Fruit fly (Drosophila melanogaster) whole organism, embryonic: ENCODE results near the gene CG15429.

Experiments
- CG10147 ChIP-seq: fragments of 200-800 bp; sonication (Bioruptor generic); optimal IDR thresholded peaks from 2 replicates; lab custom pipeline; 2019; ENCODE audit warnings: missing biosample characterization, mild to moderate bottlenecking, missing genetic modification characterization, moderate library complexity
- CG11247 ChIP-seq: fragments of 200-800 bp; sonication (Bioruptor generic); IDR thresholded peaks from 2 replicates; pipeline ENCODE4 v1.3.6; 2022; ENCODE audit warnings: missing biosample characterization, missing genetic modification characterization
- CG12744 ChIP-seq: fragments of 200-800 bp; sonication (Bioruptor generic); optimal IDR thresholded peaks from 2 replicates; lab custom pipeline; 2016; ENCODE audit warnings: missing biosample characterization, missing genetic modification characterization
- CG14667 ChIP-seq: fragments of 200-800 bp; sonication (Bioruptor generic); IDR thresholded peaks from 2 replicates; pipeline ENCODE4 v1.3.6; 2022; ENCODE audit warnings: missing biosample characterization, missing genetic modification characterization
- CG15073 ChIP-seq: fragments of 200-800 bp; sonication (Bioruptor generic); optimal IDR thresholded peaks from 2 replicates; lab custom pipeline; 2016; ENCODE audit warnings: missing biosample characterization, missing genetic modification characterization
- CG17612 ChIP-seq: fragments of 200-800 bp; sonication (Bioruptor generic); IDR thresholded peaks from 2 replicates; pipeline ENCODE4 v1.3.6; 2022; ENCODE audit warnings: missing biosample characterization, missing genetic modification characterization
- CG18619 ChIP-seq: fragments of 200-800 bp; sonication (Bioruptor generic); optimal IDR thresholded peaks from 3 replicates; lab custom pipeline; 2017; ENCODE audit warnings: missing biosample characterization, mild to moderate bottlenecking, missing genetic modification characterization
- CG2116 ChIP-seq: fragments of 200-800 bp; sonication (Bioruptor generic); optimal IDR thresholded peaks from 3 replicates; lab custom pipeline; 2018; ENCODE audit warnings: missing biosample characterization, mild to moderate bottlenecking, missing genetic modification characterization
- CG2678 ChIP-seq: fragments of 200-800 bp; sonication (Bioruptor generic); optimal IDR thresholded peaks from 3 replicates; lab custom pipeline; 2019; ENCODE audit warnings: missing biosample characterization, mild to moderate bottlenecking, missing genetic modification characterization, moderate library complexity
- CG2875 ChIP-seq: fragments of 200-800 bp; sonication (Bioruptor generic); optimal IDR thresholded peaks from 2 replicates; lab custom pipeline; 2017; ENCODE audit warnings: missing biosample characterization, mild to moderate bottlenecking, missing genetic modification characterization, missing genetic modification reagents
- CG4360 ChIP-seq: fragments of 200-800 bp; sonication (Bioruptor generic); IDR thresholded peaks from 2 replicates; pipeline ENCODE4 v1.3.6; 2022; ENCODE audit warnings: missing biosample characterization, missing genetic modification characterization
- CG6854 ChIP-seq: fragments of 200-800 bp; sonication (Bioruptor generic); optimal IDR thresholded peaks from 3 replicates; lab custom pipeline; 2017; ENCODE audit warnings: missing biosample characterization, mild to moderate bottlenecking, missing genetic modification characterization
- CG9609 ChIP-seq: fragments of 200-800 bp; sonication (Bioruptor generic); optimal IDR thresholded peaks from 3 replicates; lab custom pipeline; 2016; ENCODE audit warnings: missing biosample characterization, missing genetic modification characterization
- D ChIP-seq, 2 experiments: fragments of 200-800 bp in 1 of 2; fragments of >200 bp in 1 of 2; sonication (Bioruptor generic) in 1 of 2; optimal IDR thresholded peaks; 2 replicates in 1 of 2; 3 replicates in 1 of 2; lab custom pipeline; 2017; ENCODE audit warnings: mild to moderate bottlenecking in 1 of 2, missing biosample characterization in 1 of 2, missing genetic modification characterization in 1 of 2, missing genetic modification reagents in 1 of 2
- Deaf1 ChIP-seq: fragments of 200-800 bp; optimal IDR thresholded peaks from 3 replicates; lab custom pipeline; 2019; ENCODE audit warnings: missing biosample characterization, mild to moderate bottlenecking, missing genetic modification characterization, moderate library complexity
- Fer2 ChIP-seq: fragments of 200-800 bp; sonication (Bioruptor generic); optimal IDR thresholded peaks from 2 replicates; lab custom pipeline; 2018; ENCODE audit warnings: missing biosample characterization, mild to moderate bottlenecking, missing genetic modification characterization, moderate library complexity
- MESR4 ChIP-seq: fragments of 200-800 bp; sonication (Bioruptor generic); optimal IDR thresholded peaks from 2 replicates; lab custom pipeline; 2018; ENCODE audit warnings: missing biosample characterization, mild to moderate bottlenecking, missing genetic modification characterization, moderate library complexity
- Mad ChIP-seq: fragments of 200-800 bp; sonication (Bioruptor generic); optimal IDR thresholded peaks from 2 replicates; lab custom pipeline; 2016; ENCODE audit warnings: missing biosample characterization, missing genetic modification characterization
- Mrtf ChIP-seq: fragments of 200-800 bp; sonication (Bioruptor generic); IDR thresholded peaks from 3 replicates; pipeline ENCODE4 v1.3.6; 2022; ENCODE audit warnings: missing biosample characterization, missing genetic modification characterization
- NFAT ChIP-seq: fragments of 200-800 bp; sonication (Bioruptor generic); IDR thresholded peaks from 2 replicates; pipeline ENCODE4 v1.3.6; 2022; ENCODE audit warnings: missing biosample characterization, missing genetic modification characterization
- Opbp ChIP-seq: fragments of 200-800 bp; sonication (Bioruptor generic); IDR thresholded peaks from 3 replicates; pipeline ENCODE4 v1.3.6; 2022; ENCODE audit warnings: missing biosample characterization, missing genetic modification characterization; ENCODE audit not compliant: partially characterized antibody
- Six4 ChIP-seq: fragments of 200-800 bp; sonication (Bioruptor generic); optimal IDR thresholded peaks from 2 replicates; lab custom pipeline; 2016; ENCODE audit warnings: missing biosample characterization, missing genetic modification characterization
- Tbp ChIP-seq: fragments of >200 bp; optimal IDR thresholded peaks from 2 replicates; lab custom pipeline; 2018; ENCODE audit warnings: missing biosample characterization, missing genetic modification characterization
- YL-1 ChIP-seq: fragments of 200-800 bp; sonication (Bioruptor generic); optimal IDR thresholded peaks from 3 replicates; lab custom pipeline; 2017; ENCODE audit warnings: missing biosample characterization, mild to moderate bottlenecking, missing genetic modification characterization
- ac ChIP-seq: fragments of 200-800 bp; sonication (Bioruptor generic); optimal IDR thresholded peaks from 3 replicates; lab custom pipeline; 2017; ENCODE audit warnings: missing biosample characterization, mild to moderate bottlenecking, missing genetic modification characterization
- amos ChIP-seq: fragments of 200-800 bp; sonication (Bioruptor generic); IDR thresholded peaks from 2 replicates; pipeline ENCODE4 v1.3.6; 2022; ENCODE audit warnings: missing biosample characterization, missing genetic modification characterization; ENCODE audit not compliant: partially characterized antibody
- ara ChIP-seq: fragments of 200-800 bp; sonication (Bioruptor generic); IDR thresholded peaks from 2 replicates; pipeline ENCODE4 v1.3.6; 2022; ENCODE audit warnings: missing biosample characterization, missing genetic modification characterization
- ato ChIP-seq: fragments of 200-800 bp; sonication (Bioruptor generic); IDR thresholded peaks from 2 replicates; pipeline ENCODE4 v1.3.6; 2022; ENCODE audit warnings: missing biosample characterization, missing genetic modification characterization; ENCODE audit not compliant: partially characterized antibody
- bbx ChIP-seq: fragments of 200-800 bp; sonication (Bioruptor generic); IDR thresholded peaks from 2 replicates; pipeline ENCODE4 v1.3.6; 2022; ENCODE audit warnings: missing biosample characterization, missing genetic modification characterization; ENCODE audit not compliant: partially characterized antibody
- bowl ChIP-seq: fragments of 200-800 bp; sonication (Bioruptor generic); IDR thresholded peaks from 2 replicates; pipeline ENCODE4 v1.3.6; 2022; ENCODE audit warnings: missing biosample characterization, missing genetic modification characterization
- ci ChIP-seq: fragments of 200-800 bp; sonication (Bioruptor generic); IDR thresholded peaks from 3 replicates; pipeline ENCODE4 v1.3.6; 2022; ENCODE audit warnings: missing biosample characterization, missing genetic modification characterization
- crp ChIP-seq, 2 experiments: fragments of 200-800 bp; sonication (Bioruptor generic); optimal IDR thresholded peaks; 2 replicates in 1 of 2; 3 replicates in 1 of 2; lab custom pipeline; 2017; ENCODE audit warnings: missing biosample characterization in 2 of 2, missing genetic modification characterization in 2 of 2, mild to moderate bottlenecking in 1 of 2, moderate library complexity in 1 of 2
- danr ChIP-seq: fragments of 200-800 bp; sonication (Bioruptor generic); IDR thresholded peaks from 2 replicates; pipeline ENCODE4 v1.3.6; 2022; ENCODE audit warnings: missing biosample characterization, missing genetic modification characterization
- ems ChIP-seq: fragments of 200-800 bp; sonication (Bioruptor generic); optimal IDR thresholded peaks from 3 replicates; lab custom pipeline; 2016; ENCODE audit warnings: missing biosample characterization, missing genetic modification characterization
- fru ChIP-seq: fragments of >200 bp; optimal IDR thresholded peaks from 2 replicates; lab custom pipeline; 2017
- jumu ChIP-seq: fragments of 200-800 bp; sonication (Bioruptor generic); optimal IDR thresholded peaks from 3 replicates; lab custom pipeline; 2016; ENCODE audit warnings: missing biosample characterization, missing genetic modification characterization
- luna ChIP-seq: fragments of 200-800 bp; sonication (Bioruptor generic); optimal IDR thresholded peaks from 2 replicates; lab custom pipeline; 2016; ENCODE audit warnings: missing biosample characterization, missing genetic modification characterization
- mld ChIP-seq: fragments of 200-800 bp; sonication (Bioruptor generic); IDR thresholded peaks from 3 replicates; pipeline ENCODE4 v1.3.6; 2022; ENCODE audit warnings: missing biosample characterization, missing genetic modification characterization; ENCODE audit not compliant: partially characterized antibody
- nmo ChIP-seq: fragments of 200-800 bp; sonication (Bioruptor generic); optimal IDR thresholded peaks from 2 replicates; lab custom pipeline; 2018; ENCODE audit warnings: missing biosample characterization, mild to moderate bottlenecking, missing genetic modification characterization, moderate library complexity
- nom ChIP-seq: fragments of 200-800 bp; sonication (Bioruptor generic); optimal IDR thresholded peaks from 2 replicates; lab custom pipeline; 2017; ENCODE audit warnings: missing biosample characterization, missing genetic modification characterization, mild to moderate bottlenecking, moderate library complexity, missing genetic modification reagents
- pan ChIP-seq, 4 experiments: fragments of >200 bp in 3 of 4; fragments of 200-800 bp in 1 of 4; sonication (Bioruptor generic) in 1 of 4; optimal IDR thresholded peaks in 3 of 4; IDR thresholded peaks in 1 of 4; 2 replicates each; pipeline versions ENCODE4 v1.3.6 to Lab custom; 2017 to 2022; ENCODE audit warnings: missing biosample characterization in 2 of 4, missing genetic modification characterization in 2 of 4, mixed read lengths in 1 of 4
- sens ChIP-seq: fragments of 200-800 bp; sonication (Bioruptor generic); peaks from one replicate; lab custom pipeline; 2016; ENCODE audit warnings: missing biosample characterization, missing genetic modification characterization
- sqz ChIP-seq: fragments of 200-800 bp; sonication (Bioruptor generic); optimal IDR thresholded peaks from 3 replicates; lab custom pipeline; 2018; ENCODE audit warnings: missing biosample characterization, mild to moderate bottlenecking, missing genetic modification characterization
- tio ChIP-seq: fragments of 200-800 bp; sonication (Bioruptor generic); optimal IDR thresholded peaks from 2 replicates; lab custom pipeline; 2017; ENCODE audit warnings: missing biosample characterization, missing genetic modification characterization, inconsistent platforms
- tll ChIP-seq, 2 experiments: fragments of 200-800 bp in 1 of 2; fragments of >200 bp in 1 of 2; sonication (Bioruptor generic) in 1 of 2; optimal IDR thresholded peaks; 2 replicates each; lab custom pipeline; 2017 to 2019; ENCODE audit warnings: missing biosample characterization in 2 of 2, missing genetic modification characterization in 2 of 2, mild to moderate bottlenecking in 1 of 2, moderate library complexity in 1 of 2
- toy ChIP-seq: fragments of 200-800 bp; sonication (Bioruptor generic); IDR thresholded peaks from 2 replicates; pipeline ENCODE4 v1.3.6; 2022; ENCODE audit warnings: missing biosample characterization, missing genetic modification characterization
- tx ChIP-seq: fragments of 200-800 bp; sonication (Bioruptor generic); optimal IDR thresholded peaks from 2 replicates; lab custom pipeline; 2016; ENCODE audit warnings: missing biosample characterization, missing genetic modification characterization

CG15429 gene

dm6 chr2L:4332962-4333757 lies 19.6 kb upstream of the CG15429 start (continued):
- TF ChIP-seq Six4 (GFP tag; lab: Kevin White, UChicago) (peak; percentile 45), crp (GFP tag; optimal IDR thresholded peaks at IDR 0.05; lab: Kevin White, UChicago) (peak; percentile 6 to 87), toy (GFP tag; lab: Robert Waterston, UW) (peak; percentile 46; the same call in 1 of the 2 replicates), bbx (GFP tag; lab: Robert Waterston, UW) (peak; percentile 31; the same call in 1 of the 2 replicates), CG12744 (GFP tag; lab: Kevin White, UChicago) (peak; percentile 66), sens (GFP tag; lab: Kevin White, UChicago) (peak; percentile 98), YL-1 (GFP tag; lab: Kevin White, UChicago) (no peak), nom (GFP tag; lab: Kevin White, UChicago) (peak; percentile 92), Mad (peak; percentile 48), ara (GFP tag; lab: Robert Waterston, UW) (peak; percentile 82), CG14667 (GFP tag; lab: Robert Waterston, UW) (peak; percentile 69), bowl (GFP tag; lab: Robert Waterston, UW) (peak; percentile 64), CG10147 (GFP tag; lab: Kevin White, UChicago) (peak; percentile 80), MESR4 (GFP tag; lab: Kevin White, UChicago) (peak; percentile 13), CG2678 (peak; percentile 85), jumu (GFP tag; lab: Kevin White, UChicago) (peak; percentile 74), tx (GFP tag; lab: Kevin White, UChicago) (peak; percentile 81), nmo (peak; percentile 78), NFAT (GFP tag; lab: Robert Waterston, UW) (peak; percentile 74; the same call in 1 of the 2 replicates), ato (GFP tag; lab: Robert Waterston, UW) (no peak), luna (GFP tag; lab: Kevin White, UChicago) (no peak), CG2875 (GFP tag; lab: Kevin White, UChicago) (peak; percentile 63), CG6854 (GFP tag; lab: Kevin White, UChicago) (peak; percentile 40), mld (GFP tag; lab: Robert Waterston, UW) (no peak), pan (optimal IDR thresholded peaks at IDR 0.05; lab: Kevin White, UChicago) (no peak), pan (GFP tag; optimal IDR thresholded peaks at IDR 0.05 in 1 of 2, IDR thresholded peaks at IDR 0.05 in 1 of 2) (peak in 1 of 2 experiments; percentile 89), sqz (peak; percentile 67), fru (lab: Kevin White, UChicago) (no peak), tio (GFP tag; lab: Kevin White, UChicago) (peak; percentile 48), CG4360 (GFP tag; lab: Robert Waterston, UW) (peak; percentile 43), Deaf1 (tag; lab: Kevin White, UChicago) (peak; percentile 37), Mrtf (peak; percentile 81), tll (GFP tag; optimal IDR thresholded peaks at IDR 0.05; lab: Kevin White, UChicago) (peak in 1 of 2 experiments; percentile 29), CG18619 (GFP tag; lab: Kevin White, UChicago) (peak; percentile 67), Fer2 (tag; lab: Kevin White, UChicago) (peak; percentile 60), CG2116 (GFP tag; lab: Kevin White, UChicago) (no peak), CG11247 (GFP tag; lab: Robert Waterston, UW) (peak; percentile 59), ems (GFP tag; lab: Kevin White, UChicago) (peak; percentile 66), CG15073 (GFP tag; lab: Kevin White, UChicago) (peak; percentile 8), danr (peak; percentile 64), amos (GFP tag; lab: Robert Waterston, UW) (no peak; the same call in 1 of the 2 replicates), CG9609 (GFP tag; lab: Kevin White, UChicago) (peak; percentile 64), Opbp (GFP tag; lab: Robert Waterston, UW) (0 out of 3 replicates have a peak, but pooled peaks have one; percentile 28), ac (GFP tag; lab: Kevin White, UChicago) (no peak), CG17612 (peak; percentile 85), D (optimal IDR thresholded peaks at IDR 0.05; lab: Kevin White, UChicago) (no peak), D (GFP tag; optimal IDR thresholded peaks at IDR 0.05; lab: Kevin White, UChicago) (peak; percentile 59), Tbp (peak; percentile 31), ci (GFP tag; lab: Robert Waterston, UW) (peak; percentile 94)
